Worm (Caenorhabditis elegans): ENCODE results near the gene amt-4.

DNA sequence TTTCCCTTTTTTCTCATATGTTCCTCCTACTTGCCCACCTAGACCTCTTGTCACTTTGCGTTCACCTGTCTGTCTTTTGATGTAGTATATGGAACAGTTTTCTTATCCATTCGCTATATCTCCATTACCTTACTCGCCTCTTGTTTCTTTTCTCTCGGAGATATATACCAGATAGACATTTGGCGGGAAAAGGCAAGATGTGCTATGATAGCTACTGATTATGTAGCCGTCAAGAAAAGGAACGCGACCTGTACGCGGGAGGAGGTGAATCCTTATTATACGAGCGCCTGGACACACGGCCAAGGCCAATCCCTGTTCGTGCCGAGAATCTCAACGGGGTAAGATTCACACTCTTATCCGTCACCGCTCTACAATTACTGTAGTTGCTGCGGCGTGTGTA lies 12.1 kb upstream of the amt-4 start:
- TF ChIP-seq ama-1 (optimal IDR thresholded peaks at IDR 0.05) = no peak
- no peak for TF ChIP-seq B0310.2 (tag; optimal IDR thresholded peaks at IDR 0.05)
- TF ChIP-seq tbx-37 (GFP tag; conservative IDR thresholded peaks at IDR 0.05) = no peak
- TF ChIP-seq ceh-13 (GFP tag; optimal IDR thresholded peaks at IDR 0.05) = no peak
- TF ChIP-seq ets-7 (tag; optimal IDR thresholded peaks at IDR 0.05) = no peak
- no peak for TF ChIP-seq hnd-1 (tag; optimal IDR thresholded peaks at IDR 0.05)
- TF ChIP-seq sea-1 (GFP tag; conservative IDR thresholded peaks at IDR 0.05) = no peak
- TF ChIP-seq tra-4 (tag; optimal IDR thresholded peaks at IDR 0.05) = no peak
- no peak for TF ChIP-seq pes-1 (GFP tag; IDR thresholded peaks at IDR 0.05)
- no peak for TF ChIP-seq F13C5.2 (tag; optimal IDR thresholded peaks at IDR 0.05)
- TF ChIP-seq scrt-1 (GFP tag; IDR thresholded peaks at IDR 0.05) = no peak
- no peak for TF ChIP-seq hmbx-1 (tag; optimal IDR thresholded peaks at IDR 0.05)

All from whole organism, early embryonic.